Worm (Caenorhabditis elegans) whole organism, young adult: ENCODE measurements around the gene K09C4.10.

Source experiments
- B0019.2 ChIP-seq: fragments of 200-800 bp; sonication (Bioruptor generic); conservative IDR thresholded peaks from 2 replicates; pipeline ENCODE4 v1.3.6; 2022; ENCODE audit warnings: missing genetic modification reagents, missing genetic modification characterization, missing compliant biosample characterization
- B0336.3 ChIP-seq: fragments of 200-800 bp; sonication (Bioruptor generic); IDR thresholded peaks from 2 replicates; pipeline ENCODE4 v1.3.6; 2022; ENCODE audit warnings: missing genetic modification characterization, missing compliant biosample characterization
- F10E7.11 ChIP-seq: sonication (generic microtip); optimal IDR thresholded peaks from 2 replicates; lab custom pipeline; 2017; ENCODE audit warnings: mild to moderate bottlenecking, missing genetic modification characterization, moderate library complexity, missing compliant biosample characterization
- F22D6.2 ChIP-seq: sonication (generic microtip); optimal IDR thresholded peaks from 2 replicates; lab custom pipeline; 2016; ENCODE audit warnings: mild to moderate bottlenecking, missing genetic modification characterization, missing compliant biosample characterization
- F55B11.4 ChIP-seq: sonication (generic microtip); optimal IDR thresholded peaks from 2 replicates; lab custom pipeline; 2016; ENCODE audit warnings: missing compliant biosample characterization, missing genetic modification characterization, borderline replicate concordance; ENCODE audit not compliant: insufficient read depth
- T07F8.4 ChIP-seq: sonication (generic microtip); optimal IDR thresholded peaks from 2 replicates; lab custom pipeline; 2016; ENCODE audit warnings: mild to moderate bottlenecking, missing genetic modification characterization, moderate library complexity, missing compliant biosample characterization
- Y53F4B.3 ChIP-seq: fragments of 200-800 bp; sonication (Bioruptor generic); IDR thresholded peaks from 2 replicates; pipeline ENCODE4 v1.3.6; 2022; ENCODE audit warnings: missing genetic modification reagents, missing genetic modification characterization, missing compliant biosample characterization
- Y53G8AR.9 ChIP-seq: fragments of 200-800 bp; sonication (Bioruptor generic); conservative IDR thresholded peaks from 2 replicates; pipeline ENCODE4 v1.3.6; 2022; ENCODE audit warnings: missing genetic modification reagents, missing genetic modification characterization, missing compliant biosample characterization
- ZK185.1 ChIP-seq: sonication (generic microtip); optimal IDR thresholded peaks from 2 replicates; lab custom pipeline; 2016; ENCODE audit warnings: mild to moderate bottlenecking, missing genetic modification characterization, missing compliant biosample characterization; ENCODE audit not compliant: poor library complexity, severe bottlenecking
- ama-1 ChIP-seq, 3 experiments: fragments of 150-350 bp in 1 of 3; sonication (generic microtip) in 2 of 3; optimal IDR thresholded peaks; 2 replicates each; lab custom pipeline; 2014 to 2018; ENCODE audit warnings: missing biosample characterization in 2 of 3, missing genetic modification characterization in 2 of 3, missing genetic modification reagents in 2 of 3
- atf-7 ChIP-seq: sonication (generic microtip); optimal IDR thresholded peaks from 2 replicates; lab custom pipeline; 2017; ENCODE audit warnings: mild to moderate bottlenecking, missing genetic modification characterization, missing compliant biosample characterization
- cebp-1 ChIP-seq, 2 experiments: fragments of 200-800 bp in 1 of 2; sonication (Bioruptor generic) in 1 of 2; sonication (generic microtip) in 1 of 2; IDR thresholded peaks in 1 of 2; optimal IDR thresholded peaks in 1 of 2; 2 replicates each; pipeline versions ENCODE4 v1.3.6 to Lab custom; 2017 to 2022; ENCODE audit warnings: missing compliant biosample characterization in 2 of 2, missing genetic modification characterization in 2 of 2, mild to moderate bottlenecking in 1 of 2, missing genetic modification reagents in 1 of 2, moderate library complexity in 1 of 2
- cebp-2 ChIP-seq: fragments of 200-800 bp; sonication (Bioruptor generic); IDR thresholded peaks from 2 replicates; pipeline ENCODE4 v1.3.6; 2022; ENCODE audit warnings: missing genetic modification characterization, missing compliant biosample characterization
- ceh-100 ChIP-seq: fragments of 200-800 bp; sonication (Bioruptor generic); IDR thresholded peaks from 2 replicates; pipeline ENCODE4 v1.3.6; 2022; ENCODE audit warnings: missing genetic modification reagents, missing genetic modification characterization, missing compliant biosample characterization
- ceh-58 ChIP-seq: fragments of 200-800 bp; sonication (Bioruptor generic); IDR thresholded peaks from 2 replicates; pipeline ENCODE4 v1.3.6; 2022; ENCODE audit warnings: missing genetic modification characterization, missing compliant biosample characterization
- ceh-79 ChIP-seq: sonication (generic microtip); optimal IDR thresholded peaks from 2 replicates; lab custom pipeline; 2017; ENCODE audit warnings: mild to moderate bottlenecking, missing genetic modification characterization, missing compliant biosample characterization
- chd-7 ChIP-seq: sonication (generic microtip); optimal IDR thresholded peaks from 2 replicates; lab custom pipeline; 2016; ENCODE audit warnings: mild to moderate bottlenecking, missing genetic modification characterization, moderate library complexity, missing compliant biosample characterization
- dpl-1 ChIP-seq: fragments of 150-350 bp; optimal IDR thresholded peaks from 2 replicates; lab custom pipeline; 2014; ENCODE audit warnings: missing biosample characterization, missing genetic modification reagents, missing genetic modification characterization
- efl-1 ChIP-seq: fragments of 150-350 bp; optimal IDR thresholded peaks from 2 replicates; lab custom pipeline; 2014; ENCODE audit warnings: missing biosample characterization, missing genetic modification reagents, missing genetic modification characterization
- egl-18 ChIP-seq: fragments of 200-800 bp; sonication (Bioruptor generic); IDR thresholded peaks from 2 replicates; pipeline ENCODE4 v1.3.6; 2022; ENCODE audit warnings: missing genetic modification reagents, missing genetic modification characterization, missing compliant biosample characterization
- egl-44 ChIP-seq: fragments of 200-800 bp; sonication (Bioruptor generic); IDR thresholded peaks from 2 replicates; pipeline ENCODE4 v1.3.6; 2022; ENCODE audit warnings: missing genetic modification reagents, missing genetic modification characterization, missing compliant biosample characterization
- ets-4 ChIP-seq: fragments of 200-800 bp; sonication (Bioruptor generic); optimal IDR thresholded peaks from 2 replicates; lab custom pipeline; 2018; ENCODE audit warnings: mild to moderate bottlenecking, missing genetic modification characterization, missing compliant biosample characterization
- hmg-20 ChIP-seq: fragments of 200-800 bp; sonication (Bioruptor generic); IDR thresholded peaks from 2 replicates; pipeline ENCODE4 v1.3.6; 2022; ENCODE audit warnings: missing genetic modification reagents, missing genetic modification characterization, missing compliant biosample characterization
- lin-54 ChIP-seq: fragments of 200-800 bp; sonication (Bioruptor generic); optimal IDR thresholded peaks from 2 replicates; lab custom pipeline; 2018; ENCODE audit warnings: mild to moderate bottlenecking, missing genetic modification characterization, missing compliant biosample characterization
- madf-10 ChIP-seq: sonication (generic microtip); optimal IDR thresholded peaks from 2 replicates; lab custom pipeline; 2016; ENCODE audit warnings: mild to moderate bottlenecking, missing genetic modification characterization, missing compliant biosample characterization
- nfyb-1 ChIP-seq: fragments of 200-800 bp; sonication (Bioruptor generic); IDR thresholded peaks from 2 replicates; pipeline ENCODE4 v1.3.6; 2022; ENCODE audit warnings: missing genetic modification reagents, missing genetic modification characterization, missing compliant biosample characterization
- nhr-120 ChIP-seq: fragments of 200-800 bp; sonication (Bioruptor generic); IDR thresholded peaks from 2 replicates; pipeline ENCODE4 v1.3.6; 2022; ENCODE audit warnings: missing genetic modification characterization, missing compliant biosample characterization
- nhr-179 ChIP-seq: sonication (generic microtip); optimal IDR thresholded peaks from 2 replicates; lab custom pipeline; 2016; ENCODE audit warnings: mild to moderate bottlenecking, missing genetic modification characterization, missing compliant biosample characterization
- nhr-27 ChIP-seq: fragments of 200-800 bp; sonication (Bioruptor generic); optimal IDR thresholded peaks from 2 replicates; lab custom pipeline; 2018; ENCODE audit warnings: mild to moderate bottlenecking, missing genetic modification characterization, moderate library complexity, missing compliant biosample characterization
- nhr-80 ChIP-seq: sonication (generic microtip); optimal IDR thresholded peaks from 2 replicates; lab custom pipeline; 2016; ENCODE audit warnings: missing genetic modification characterization, missing compliant biosample characterization
- nhr-90 ChIP-seq: sonication (generic microtip); optimal IDR thresholded peaks from 2 replicates; lab custom pipeline; 2016; ENCODE audit warnings: missing genotype, mild to moderate bottlenecking, missing genetic modification characterization, missing compliant biosample characterization
- pha-4 ChIP-seq: fragments of 150-350 bp; sonication (generic microtip); optimal IDR thresholded peaks from 2 replicates; lab custom pipeline; 2014; ENCODE audit warnings: missing biosample characterization, missing genetic modification reagents, missing genetic modification characterization
- rcor-1 ChIP-seq: fragments of 200-800 bp; sonication (Bioruptor generic); IDR thresholded peaks from 2 replicates; pipeline ENCODE4 v1.3.6; 2022; ENCODE audit warnings: missing genetic modification reagents, missing genetic modification characterization, missing compliant biosample characterization
- sdz-38 ChIP-seq: sonication (generic microtip); optimal IDR thresholded peaks from 2 replicates; lab custom pipeline; 2016; ENCODE audit warnings: missing genotype, missing genetic modification characterization, missing compliant biosample characterization
- sea-2 ChIP-seq: fragments of 200-800 bp; sonication (Bioruptor generic); IDR thresholded peaks from 2 replicates; pipeline ENCODE4 v1.3.6; 2022; ENCODE audit warnings: missing genetic modification characterization, missing compliant biosample characterization
- snpc-1.3 ChIP-seq: sonication (generic microtip); optimal IDR thresholded peaks from 2 replicates; lab custom pipeline; 2017; ENCODE audit warnings: missing genetic modification characterization, mild to moderate bottlenecking, missing compliant biosample characterization, antibody characterized with exemption, moderate library complexity, missing genotype, missing genetic modification reagents; ENCODE audit not compliant: insufficient read depth
- snpc-3.4 ChIP-seq: sonication (generic microtip); optimal IDR thresholded peaks from 2 replicates; lab custom pipeline; 2017; ENCODE audit warnings: missing genetic modification characterization, mild to moderate bottlenecking, missing compliant biosample characterization, antibody characterized with exemption, moderate library complexity, missing genotype, missing genetic modification reagents
- sptf-2 ChIP-seq: fragments of 200-800 bp; sonication (Bioruptor generic); optimal IDR thresholded peaks from 2 replicates; lab custom pipeline; 2018; ENCODE audit warnings: mild to moderate bottlenecking, missing genetic modification characterization, missing compliant biosample characterization
- tlf-1 ChIP-seq: fragments of 200-800 bp; sonication (Bioruptor generic); optimal IDR thresholded peaks from 2 replicates; lab custom pipeline; 2018; ENCODE audit warnings: mild to moderate bottlenecking, missing genetic modification characterization, missing compliant biosample characterization
- unc-62 ChIP-seq: fragments of 150-350 bp; optimal IDR thresholded peaks from 2 replicates; lab custom pipeline; 2014; ENCODE audit warnings: missing biosample characterization, missing genetic modification reagents, missing genetic modification characterization
- xnd-1 ChIP-seq: sonication (generic microtip); optimal IDR thresholded peaks from 2 replicates; lab custom pipeline; 2016; ENCODE audit warnings: missing genotype, missing genetic modification reagents, missing genetic modification characterization, missing compliant biosample characterization
- zfh-2 ChIP-seq: fragments of 200-800 bp; sonication (Bioruptor generic); conservative IDR thresholded peaks from 2 replicates; pipeline ENCODE4 v1.3.6; 2022; ENCODE audit warnings: missing genetic modification reagents, missing genetic modification characterization, missing compliant biosample characterization
- zim-3 ChIP-seq: sonication (generic microtip); optimal IDR thresholded peaks from 2 replicates; lab custom pipeline; 2017; ENCODE audit warnings: mild to moderate bottlenecking, missing genetic modification characterization, moderate library complexity, missing compliant biosample characterization
- ztf-22 ChIP-seq: fragments of 200-800 bp; sonication (Bioruptor generic); optimal IDR thresholded peaks from 2 replicates; lab custom pipeline; 2018; ENCODE audit warnings: mild to moderate bottlenecking, missing genetic modification characterization, moderate library complexity, missing compliant biosample characterization

K09C4.10 gene

ce11 chrX:3297812-3298211 lies 17.8 kb upstream of the K09C4.10 start:
- TF ChIP-seq Y53F4B.3, result no peak
- TF ChIP-seq nhr-80 (tag; lab: Kevin White, UChicago), result peak; percentile 79

- no peak for TF ChIP-seq xnd-1 (tag; lab: Kevin White, UChicago)
- no peak for TF ChIP-seq Y53F4B.3
- no peak for TF ChIP-seq ZK185.1 (tag; lab: Kevin White, UChicago)
- TF ChIP-seq sea-2 (GFP tag; lab: Robert Waterston, UW), result no peak
- TF ChIP-seq zim-3 (tag; lab: Kevin White, UChicago), result no peak
- no peak for TF ChIP-seq ceh-58
- no peak for TF ChIP-seq ceh-100 (GFP tag; lab: Robert Waterston, UW)
- no peak for TF ChIP-seq rcor-1 (GFP tag; lab: Robert Waterston, UW)
- TF ChIP-seq Y53G8AR.9, result no peak
- no peak for TF ChIP-seq B0336.3 (GFP tag; lab: Robert Waterston, UW)
- no peak for TF ChIP-seq dpl-1 (GFP tag; lab: Kevin White, UChicago)
- no peak for TF ChIP-seq F10E7.11 (tag; lab: Kevin White, UChicago)
- no peak for TF ChIP-seq lin-54
- TF ChIP-seq sdz-38 (tag; lab: Kevin White, UChicago), result no peak
- no peak for TF ChIP-seq T07F8.4 (tag; lab: Kevin White, UChicago)
- no peak for TF ChIP-seq pha-4
- no peak for TF ChIP-seq F55B11.4 (tag; lab: Kevin White, UChicago)
These were observed 16.2 kb upstream of the K09C4.10 start, which contains the start of gene K09C4.2 for ce11 chrX:3296182-3296581. Gene K09C4.2 (plus strand): TSS chrX:3296482.

ce11 chrX:3291948-3292347 lies 11.9 kb upstream of the K09C4.10 start:
- TF ChIP-seq chd-7 (tag; lab: Kevin White, UChicago), result no peak
- no peak for TF ChIP-seq cebp-2 (GFP tag; lab: Robert Waterston, UW)
- TF ChIP-seq atf-7 (tag; lab: Kevin White, UChicago), result no peak
- no peak for TF ChIP-seq B0019.2 (GFP tag; lab: Robert Waterston, UW)
- TF ChIP-seq efl-1 (GFP tag; lab: Kevin White, UChicago), result no peak
- TF ChIP-seq ceh-79 (tag; lab: Kevin White, UChicago), result no peak
- no peak for TF ChIP-seq madf-10 (tag; lab: Kevin White, UChicago)
- no peak for TF ChIP-seq cebp-1 (GFP tag; IDR thresholded peaks at IDR 0.05; lab: Robert Waterston, UW)
- no peak for TF ChIP-seq cebp-1 (tag; optimal IDR thresholded peaks at IDR 0.05; lab: Kevin White, UChicago)
- TF ChIP-seq nhr-27 (tag; lab: Kevin White, UChicago), result no peak
- TF ChIP-seq ama-1 (optimal IDR thresholded peaks at IDR 0.05; lab: Kevin White, UChicago), result no peak
- no peak for TF ChIP-seq ama-1 (GFP tag; optimal IDR thresholded peaks at IDR 0.05; lab: Kevin White, UChicago)
- TF ChIP-seq egl-18, result no peak
- no peak for TF ChIP-seq zfh-2
- TF ChIP-seq snpc-3.4 (tag; lab: Kevin White, UChicago), result no peak
- TF ChIP-seq nhr-179 (tag; lab: Kevin White, UChicago), result no peak
- no peak for TF ChIP-seq hmg-20 (GFP tag; lab: Robert Waterston, UW)

- peak; percentile 99 for TF ChIP-seq nhr-80 (tag; lab: Kevin White, UChicago)
- no peak for TF ChIP-seq sptf-2 (GFP tag; lab: Kevin White, UChicago)
- no peak for TF ChIP-seq ceh-79 (tag; lab: Kevin White, UChicago)
- no peak for TF ChIP-seq F10E7.11 (tag; lab: Kevin White, UChicago)
- TF ChIP-seq nfyb-1, result 0 out of 2 replicates have a peak, but pooled peaks have one; percentile 59
- no peak for TF ChIP-seq snpc-1.3
- TF ChIP-seq egl-44 (GFP tag; lab: Robert Waterston, UW), result 0 out of 2 replicates have a peak, but pooled peaks have one; percentile 30
- no peak for TF ChIP-seq B0019.2 (GFP tag; lab: Robert Waterston, UW)
- peak; percentile 31 for TF ChIP-seq unc-62
- peak; percentile 74 for TF ChIP-seq F22D6.2
- peak; percentile 93 for TF ChIP-seq atf-7 (tag; lab: Kevin White, UChicago)
- TF ChIP-seq tlf-1, result peak; percentile 41
- TF ChIP-seq nhr-90 (tag; lab: Kevin White, UChicago), result peak; percentile 48
- peak; percentile 66 for TF ChIP-seq ets-4
- TF ChIP-seq nhr-120 (GFP tag; lab: Robert Waterston, UW), result no peak
- peak; percentile 70; the same call in 1 of the 2 replicates for TF ChIP-seq B0336.3 (GFP tag; lab: Robert Waterston, UW)
- TF ChIP-seq ztf-22 (GFP tag; lab: Kevin White, UChicago), result peak; percentile 88
These were observed 10.1 kb upstream of the K09C4.10 start for ce11 chrX:3290147-3290546.
